Fruit fly (Drosophila melanogaster) whole organism, embryonic: ENCODE measurements around the gene PGRP-LE.
A peak's percentile ranks its signal among the peaks of the same experiment; 100 is the strongest.

Source experiments
- Atf-2 ChIP-seq: fragments of 200-800 bp; sonication (Bioruptor generic); optimal IDR thresholded peaks from 2 replicates; lab custom pipeline; 2016; ENCODE audit warnings: missing biosample characterization, missing genetic modification characterization
- CG10321 ChIP-seq: fragments of 200-800 bp; sonication (Bioruptor generic); IDR thresholded peaks from 2 replicates; pipeline ENCODE4 v1.3.6; 2022; ENCODE audit warnings: missing biosample characterization, missing genetic modification characterization
- CG11093 ChIP-seq: fragments of 200-800 bp; sonication (Bioruptor generic); IDR thresholded peaks from 3 replicates; pipeline ENCODE4 v1.3.6; 2022; ENCODE audit warnings: missing biosample characterization, missing genetic modification characterization
- CG1233 ChIP-seq: fragments of 200-800 bp; sonication (Bioruptor generic); optimal IDR thresholded peaks from 4 replicates; lab custom pipeline; 2018; ENCODE audit warnings: missing biosample characterization, mild to moderate bottlenecking, missing genetic modification characterization
- CG12659 ChIP-seq: fragments of 200-800 bp; sonication (Bioruptor generic); optimal IDR thresholded peaks from 3 replicates; lab custom pipeline; 2017; ENCODE audit warnings: mild to moderate bottlenecking, missing biosample characterization, missing genetic modification reagents, missing genetic modification characterization
- CG13296 ChIP-seq: fragments of 200-800 bp; sonication (Bioruptor generic); optimal IDR thresholded peaks from 3 replicates; lab custom pipeline; 2018; ENCODE audit warnings: missing biosample characterization, mild to moderate bottlenecking, missing genetic modification characterization
- CG15514 ChIP-seq: fragments of 200-800 bp; sonication (Bioruptor generic); optimal IDR thresholded peaks from 3 replicates; lab custom pipeline; 2017; ENCODE audit warnings: missing biosample characterization, missing genetic modification characterization, mild to moderate bottlenecking, moderate library complexity, missing genetic modification reagents
- CG1792 ChIP-seq: fragments of 200-800 bp; sonication (Bioruptor generic); optimal IDR thresholded peaks from 2 replicates; lab custom pipeline; 2016; ENCODE audit warnings: missing biosample characterization, missing genetic modification characterization
- CG18262 ChIP-seq: fragments of 200-800 bp; optimal IDR thresholded peaks from 3 replicates; lab custom pipeline; 2019; ENCODE audit warnings: missing biosample characterization, mild to moderate bottlenecking, missing genetic modification characterization, moderate library complexity
- CG30020 ChIP-seq: fragments of 200-800 bp; optimal IDR thresholded peaks from 2 replicates; lab custom pipeline; 2019; ENCODE audit warnings: missing biosample characterization, mild to moderate bottlenecking, missing genetic modification characterization, moderate library complexity
- CG31224 ChIP-seq: fragments of 200-800 bp; sonication (Bioruptor generic); IDR thresholded peaks from 2 replicates; pipeline ENCODE4 v1.3.6; 2022; ENCODE audit warnings: missing biosample characterization, missing genetic modification characterization
- CG31365 ChIP-seq: fragments of 200-800 bp; sonication (Bioruptor generic); optimal IDR thresholded peaks from 2 replicates; lab custom pipeline; 2018; ENCODE audit warnings: missing biosample characterization, mild to moderate bottlenecking, missing genetic modification characterization
- CG3847 ChIP-seq: fragments of 200-800 bp; sonication (Bioruptor generic); IDR thresholded peaks from 2 replicates; pipeline ENCODE4 v1.3.6; 2022; ENCODE audit warnings: missing biosample characterization, missing genetic modification characterization
- CG6813 ChIP-seq: fragments of 200-800 bp; sonication (Bioruptor generic); optimal IDR thresholded peaks from 2 replicates; lab custom pipeline; 2017; ENCODE audit warnings: missing biosample characterization, missing genetic modification characterization, mild to moderate bottlenecking, moderate library complexity, missing genetic modification reagents
- CG7745 ChIP-seq: fragments of 200-800 bp; sonication (Bioruptor generic); optimal IDR thresholded peaks from 2 replicates; lab custom pipeline; 2018; ENCODE audit warnings: missing biosample characterization, mild to moderate bottlenecking, missing genetic modification characterization, moderate library complexity
- CG7928 ChIP-seq: fragments of 200-800 bp; sonication (Bioruptor generic); optimal IDR thresholded peaks from 2 replicates; lab custom pipeline; 2017; ENCODE audit warnings: missing biosample characterization, mild to moderate bottlenecking, missing genetic modification characterization
- CG8290 ChIP-seq, 3 experiments: fragments of 200-800 bp; sonication (Bioruptor generic); optimal IDR thresholded peaks; 2 replicates each; lab custom pipeline; 2016 to 2019; ENCODE audit warnings: missing biosample characterization in 3 of 3, missing genetic modification characterization in 3 of 3, mild to moderate bottlenecking in 2 of 3, moderate library complexity in 1 of 3
- CG8359 ChIP-seq: fragments of 200-800 bp; sonication (Bioruptor generic); optimal IDR thresholded peaks from 2 replicates; lab custom pipeline; 2017; ENCODE audit warnings: missing biosample characterization, mild to moderate bottlenecking, missing genetic modification characterization, borderline replicate concordance
- CG9817 ChIP-seq: fragments of 200-800 bp; sonication (Bioruptor generic); optimal IDR thresholded peaks from 2 replicates; lab custom pipeline; 2018; ENCODE audit warnings: missing biosample characterization, mild to moderate bottlenecking, missing genetic modification characterization, moderate library complexity
- CG9932 ChIP-seq: fragments of 200-800 bp; sonication (Bioruptor generic); IDR thresholded peaks from 2 replicates; pipeline ENCODE4 v1.3.6; 2022; ENCODE audit warnings: missing biosample characterization, missing genetic modification characterization
- Ets65A ChIP-seq: fragments of 200-800 bp; sonication (Bioruptor generic); peaks from one replicate; lab custom pipeline; 2016; ENCODE audit warnings: missing biosample characterization, missing genetic modification characterization
- Lhr ChIP-seq: fragments of 200-800 bp; sonication (Bioruptor generic); optimal IDR thresholded peaks from 3 replicates; lab custom pipeline; 2017; ENCODE audit warnings: mild to moderate bottlenecking, missing biosample characterization, missing genetic modification reagents, missing genetic modification characterization
- PHDP ChIP-seq: fragments of 200-800 bp; sonication (Bioruptor generic); optimal IDR thresholded peaks from 3 replicates; lab custom pipeline; 2018; ENCODE audit warnings: missing biosample characterization, mild to moderate bottlenecking, missing genetic modification characterization, moderate library complexity
- Ptx1 ChIP-seq: fragments of 200-800 bp; sonication (Bioruptor generic); IDR thresholded peaks from 2 replicates; pipeline ENCODE4 v1.3.6; 2022; ENCODE audit warnings: missing biosample characterization, missing genetic modification characterization
- Ravus ChIP-seq: fragments of 200-800 bp; sonication (Bioruptor generic); IDR thresholded peaks from 2 replicates; pipeline ENCODE4 v1.3.6; 2022; ENCODE audit warnings: missing biosample characterization, missing genetic modification characterization
- Sox102F ChIP-seq: fragments of 200-800 bp; sonication (Bioruptor generic); optimal IDR thresholded peaks from 2 replicates; lab custom pipeline; 2018; ENCODE audit warnings: missing biosample characterization, mild to moderate bottlenecking, missing genetic modification characterization, moderate library complexity
- Tbp ChIP-seq: fragments of >200 bp; optimal IDR thresholded peaks from 2 replicates; lab custom pipeline; 2018; ENCODE audit warnings: missing biosample characterization, missing genetic modification characterization
- abd-A ChIP-seq: fragments of 200-800 bp; sonication (Bioruptor generic); optimal IDR thresholded peaks from 3 replicates; lab custom pipeline; 2019; ENCODE audit warnings: missing biosample characterization, mild to moderate bottlenecking, missing genetic modification characterization, moderate library complexity
- bsh ChIP-seq, 2 experiments: fragments of 200-800 bp; sonication (Bioruptor generic); optimal IDR thresholded peaks; 2 replicates each; lab custom pipeline; 2017 to 2018; ENCODE audit warnings: mild to moderate bottlenecking in 2 of 2, missing biosample characterization in 2 of 2, missing genetic modification characterization in 2 of 2, moderate library complexity in 1 of 2
- corto ChIP-seq: fragments of 200-800 bp; sonication (Bioruptor generic); optimal IDR thresholded peaks from 2 replicates; lab custom pipeline; 2016; ENCODE audit warnings: missing biosample characterization, mild to moderate bottlenecking, missing genetic modification characterization, moderate library complexity
- da ChIP-seq: fragments of 200-800 bp; sonication (Bioruptor generic); optimal IDR thresholded peaks from 2 replicates; lab custom pipeline; 2016; ENCODE audit warnings: missing biosample characterization, missing genetic modification characterization
- dpn ChIP-seq, 2 experiments: fragments of 200-800 bp; sonication (Bioruptor generic); optimal IDR thresholded peaks; 3 replicates each; lab custom pipeline; 2016; ENCODE audit warnings: missing biosample characterization in 2 of 2, missing genetic modification characterization in 2 of 2
- eve ChIP-seq, 2 experiments: fragments of >200 bp; optimal IDR thresholded peaks; 2 replicates each; lab custom pipeline; 2017; ENCODE audit warnings: missing biosample characterization in 2 of 2, missing genetic modification characterization in 2 of 2
- gt ChIP-seq: fragments of 200-800 bp; sonication (Bioruptor generic); IDR thresholded peaks from 2 replicates; pipeline ENCODE4 v1.3.6; 2022; ENCODE audit warnings: missing biosample characterization, missing genetic modification characterization
- luna ChIP-seq: fragments of 200-800 bp; sonication (Bioruptor generic); optimal IDR thresholded peaks from 2 replicates; lab custom pipeline; 2016; ENCODE audit warnings: missing biosample characterization, missing genetic modification characterization
- nau ChIP-seq: fragments of 200-800 bp; sonication (Bioruptor generic); optimal IDR thresholded peaks from 3 replicates; lab custom pipeline; 2017; ENCODE audit warnings: missing biosample characterization, mild to moderate bottlenecking, missing genetic modification characterization, missing genetic modification reagents
- nerfin-1 ChIP-seq: fragments of 200-800 bp; sonication (Bioruptor generic); optimal IDR thresholded peaks from 3 replicates; lab custom pipeline; 2019; ENCODE audit warnings: missing biosample characterization, mild to moderate bottlenecking, missing genetic modification characterization, moderate library complexity
- pb ChIP-seq: fragments of 200-800 bp; sonication (Bioruptor generic); optimal IDR thresholded peaks from 3 replicates; lab custom pipeline; 2016; ENCODE audit warnings: missing biosample characterization, missing genetic modification characterization
- peb ChIP-seq: fragments of 200-800 bp; sonication (Bioruptor generic); IDR thresholded peaks from 2 replicates; pipeline ENCODE4 v1.3.6; 2022; ENCODE audit warnings: missing biosample characterization, missing genetic modification characterization
- repo ChIP-seq: fragments of 200-800 bp; sonication (Bioruptor generic); optimal IDR thresholded peaks from 2 replicates; lab custom pipeline; 2016; ENCODE audit warnings: missing biosample characterization, missing genetic modification characterization
- run ChIP-seq: fragments of 200-800 bp; sonication (Bioruptor generic); optimal IDR thresholded peaks from 3 replicates; lab custom pipeline; 2018; ENCODE audit warnings: missing biosample characterization, mild to moderate bottlenecking, missing genetic modification characterization
- sd ChIP-seq: fragments of 200-800 bp; sonication (Bioruptor generic); optimal IDR thresholded peaks from 3 replicates; lab custom pipeline; 2018; ENCODE audit warnings: missing biosample characterization, mild to moderate bottlenecking, missing genetic modification characterization, moderate library complexity
- sens ChIP-seq: fragments of 200-800 bp; sonication (Bioruptor generic); peaks from one replicate; lab custom pipeline; 2016; ENCODE audit warnings: missing biosample characterization, missing genetic modification characterization
- stwl ChIP-seq: fragments of 200-800 bp; sonication (Bioruptor generic); optimal IDR thresholded peaks from 3 replicates; lab custom pipeline; 2018; ENCODE audit warnings: missing biosample characterization, mild to moderate bottlenecking, missing genetic modification characterization, moderate library complexity
- tin ChIP-seq: fragments of 200-800 bp; sonication (Bioruptor generic); optimal IDR thresholded peaks from 3 replicates; lab custom pipeline; 2016; ENCODE audit warnings: missing biosample characterization, missing genetic modification characterization
- tll ChIP-seq, 2 experiments: fragments of 200-800 bp in 1 of 2; fragments of >200 bp in 1 of 2; sonication (Bioruptor generic) in 1 of 2; optimal IDR thresholded peaks; 2 replicates each; lab custom pipeline; 2017 to 2019; ENCODE audit warnings: missing biosample characterization in 2 of 2, missing genetic modification characterization in 2 of 2, mild to moderate bottlenecking in 1 of 2, moderate library complexity in 1 of 2
- zen ChIP-seq: fragments of 200-800 bp; sonication (Bioruptor generic); optimal IDR thresholded peaks from 3 replicates; lab custom pipeline; 2018; ENCODE audit warnings: missing biosample characterization, mild to moderate bottlenecking, missing genetic modification characterization, moderate library complexity

Gene PGRP-LE

dm6 chrX:15809255-15809654 is 5.6 kb upstream of the PGRP-LE start, which contains the start of gene CG8509:
TSS of gene CG8509 (plus strand) at chrX:15809555.
- TF ChIP-seq CG7745 (tag; lab: Kevin White, UChicago) = no peak
- no peak for TF ChIP-seq CG1233 (GFP tag; lab: Kevin White, UChicago)
- TF ChIP-seq bsh (GFP tag; optimal IDR thresholded peaks at IDR 0.05; lab: Kevin White, UChicago) = no peak
- no peak for TF ChIP-seq Ptx1
- no peak for TF ChIP-seq CG3847 (GFP tag; lab: Robert Waterston, UW)
- TF ChIP-seq tll (GFP tag; optimal IDR thresholded peaks at IDR 0.05; lab: Kevin White, UChicago) = no peak
- no peak for TF ChIP-seq CG30020 (tag; lab: Kevin White, UChicago)
- TF ChIP-seq CG8359 (GFP tag; lab: Kevin White, UChicago) = no peak
- no peak for TF ChIP-seq zen (tag; lab: Kevin White, UChicago)
- TF ChIP-seq gt (GFP tag; lab: Robert Waterston, UW) = no peak
- TF ChIP-seq Atf-2 (GFP tag; lab: Kevin White, UChicago) = no peak
- TF ChIP-seq CG7928 = no peak
- TF ChIP-seq repo (GFP tag; lab: Kevin White, UChicago) = no peak
- no peak for TF ChIP-seq Tbp (GFP tag; lab: Kevin White, UChicago)
- TF ChIP-seq da (GFP tag; lab: Kevin White, UChicago) = no peak
- no peak for TF ChIP-seq CG31224 (GFP tag; lab: Robert Waterston, UW)
- no peak for TF ChIP-seq abd-A (tag; lab: Kevin White, UChicago)
- TF ChIP-seq CG11093 (GFP tag; lab: Robert Waterston, UW) = no peak
- TF ChIP-seq PHDP (tag; lab: Kevin White, UChicago) = no peak
- no peak for TF ChIP-seq Ravus (GFP tag; lab: Robert Waterston, UW)

DNA sequence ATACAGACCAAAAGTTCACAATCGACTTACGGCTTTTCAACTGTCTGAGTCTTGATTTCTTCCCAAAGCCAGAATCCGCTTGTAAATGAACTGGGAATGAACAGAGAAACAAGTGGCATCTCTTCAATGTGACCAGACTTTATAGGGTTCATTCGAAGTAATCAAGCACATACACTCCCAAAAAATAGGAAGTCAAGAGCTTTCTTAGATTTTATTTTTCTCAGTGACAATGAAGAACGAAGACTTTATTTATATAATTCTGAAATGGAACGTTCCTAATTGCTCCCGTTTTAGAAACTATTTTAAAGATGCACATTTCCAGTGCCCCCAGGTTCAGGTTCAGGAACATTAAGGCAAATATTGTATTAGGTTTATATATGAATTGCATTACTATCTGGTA is 4.2 kb upstream of the PGRP-LE start:
- no peak for TF ChIP-seq pb (GFP tag; lab: Kevin White, UChicago)
- no peak for TF ChIP-seq tin
- peak; percentile 6 for TF ChIP-seq stwl (tag; lab: Kevin White, UChicago)
- peak; percentile 52 for TF ChIP-seq Ets65A (GFP tag; lab: Kevin White, UChicago)
- TF ChIP-seq CG8290 (GFP tag; optimal IDR thresholded peaks at IDR 0.05; lab: Kevin White, UChicago) = peak; percentile 25
- no peak for TF ChIP-seq CG8290 (tag; optimal IDR thresholded peaks at IDR 0.05; lab: Kevin White, UChicago)
- peak; percentile 6 for TF ChIP-seq Lhr (GFP tag; lab: Kevin White, UChicago)
- TF ChIP-seq CG10321 (GFP tag; lab: Robert Waterston, UW) = no peak
- TF ChIP-seq sens = peak; percentile 61
- TF ChIP-seq, all 482 proteins: peak for 5

dm6 chrX:15805523-15805922 is 1.8 kb upstream of the PGRP-LE start:
- TF ChIP-seq CG1792 (GFP tag; lab: Kevin White, UChicago) = no peak
- peak; percentile 3 for TF ChIP-seq CG15514 (GFP tag; lab: Kevin White, UChicago)
- TF ChIP-seq CG9932 (GFP tag; lab: Robert Waterston, UW) = no peak
- TF ChIP-seq CG9817 (tag; lab: Kevin White, UChicago) = no peak
- TF ChIP-seq sd (tag; lab: Kevin White, UChicago) = peak; percentile 17
- no peak for TF ChIP-seq run
- no peak for TF ChIP-seq corto (GFP tag; lab: Kevin White, UChicago)
- TF ChIP-seq CG12659 (GFP tag; lab: Kevin White, UChicago) = peak; percentile 5
- no peak for TF ChIP-seq CG6813
- TF ChIP-seq CG1233 (GFP tag; lab: Kevin White, UChicago) = peak; percentile 24
- TF ChIP-seq peb = no peak
- peak; percentile 46 for TF ChIP-seq CG13296 (GFP tag; lab: Kevin White, UChicago)
- peak in 1 of 2 experiments; percentile 6 for TF ChIP-seq dpn (GFP tag; optimal IDR thresholded peaks at IDR 0.05; lab: Kevin White, UChicago)
- no peak for TF ChIP-seq CG18262 (tag; lab: Kevin White, UChicago)
- no peak for TF ChIP-seq nerfin-1 (tag; lab: Kevin White, UChicago)
- no peak for TF ChIP-seq CG31365 (tag; lab: Kevin White, UChicago)
- TF ChIP-seq luna (GFP tag; lab: Kevin White, UChicago) = no peak
- no peak for TF ChIP-seq CG7745 (tag; lab: Kevin White, UChicago)
- no peak for TF ChIP-seq eve (GFP tag; optimal IDR thresholded peaks at IDR 0.05; lab: Kevin White, UChicago)
- TF ChIP-seq Sox102F (GFP tag; lab: Kevin White, UChicago) = no peak
- no peak for TF ChIP-seq Atf-2 (GFP tag; lab: Kevin White, UChicago)
- TF ChIP-seq Ravus (GFP tag; lab: Robert Waterston, UW) = no peak
- TF ChIP-seq nau = no peak
